Fruit fly (Drosophila melanogaster): Measurements from ENCODE around the gene CG6125.
A peak's percentile ranks its signal among the peaks of the same experiment; 100 is the strongest.

Gene CG6125

DNA sequence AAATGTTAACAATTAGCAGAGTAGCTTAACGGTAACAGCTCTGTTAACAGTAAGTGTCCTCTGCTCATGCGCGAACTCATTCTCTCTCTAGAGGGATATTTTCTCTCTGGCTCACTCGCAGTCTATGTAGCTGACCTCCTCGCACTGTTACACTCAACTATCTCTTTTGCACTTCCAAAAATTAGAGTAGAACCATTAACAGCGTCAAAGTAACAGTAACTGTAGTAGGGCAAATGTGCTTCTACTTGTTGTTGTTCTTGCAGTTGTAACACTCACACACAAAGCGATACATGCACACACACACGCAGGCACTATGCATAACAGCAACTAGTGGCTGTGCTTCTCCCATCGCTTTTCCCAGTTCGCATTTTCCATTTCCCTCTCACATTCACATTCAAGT lies 27.8 kb downstream of the CG6125 start:
- no peak for TF ChIP-seq sage (GFP tag; optimal IDR thresholded peaks at IDR 0.05)
- TF ChIP-seq sv (GFP tag; optimal IDR thresholded peaks at IDR 0.05) = no peak
- TF ChIP-seq Dfd (GFP tag; optimal IDR thresholded peaks at IDR 0.05) = no peak
- TF ChIP-seq Hnf4 (GFP tag; optimal IDR thresholded peaks at IDR 0.05) = no peak
- TF ChIP-seq ey (GFP tag; optimal IDR thresholded peaks at IDR 0.05) = no peak
- TF ChIP-seq dsf (GFP tag; optimal IDR thresholded peaks at IDR 0.05; ENCODE audit: borderline replicate concordance) = no peak
- TF ChIP-seq Mio (GFP tag; optimal IDR thresholded peaks at IDR 0.05) = no peak
- TF ChIP-seq woc (GFP tag; optimal IDR thresholded peaks at IDR 0.05) = no peak
- TF ChIP-seq Sp1 (GFP tag; optimal IDR thresholded peaks at IDR 0.05) = no peak
- no peak for TF ChIP-seq Hr78 (GFP tag; optimal IDR thresholded peaks at IDR 0.05)
- TF ChIP-seq tai (GFP tag; optimal IDR thresholded peaks at IDR 0.05) = no peak
- TF ChIP-seq h (GFP tag; optimal IDR thresholded peaks at IDR 0.05) = no peak
- TF ChIP-seq GATAd (GFP tag; optimal IDR thresholded peaks at IDR 0.05) = no peak
- TF ChIP-seq fru (GFP tag; optimal IDR thresholded peaks at IDR 0.05) = no peak
- no peak for TF ChIP-seq Abd-B (GFP tag; optimal IDR thresholded peaks at IDR 0.05)
- TF ChIP-seq Rel (GFP tag; optimal IDR thresholded peaks at IDR 0.05) = no peak
- TF ChIP-seq Rel (tag; optimal IDR thresholded peaks at IDR 0.05) = no peak

DNA sequence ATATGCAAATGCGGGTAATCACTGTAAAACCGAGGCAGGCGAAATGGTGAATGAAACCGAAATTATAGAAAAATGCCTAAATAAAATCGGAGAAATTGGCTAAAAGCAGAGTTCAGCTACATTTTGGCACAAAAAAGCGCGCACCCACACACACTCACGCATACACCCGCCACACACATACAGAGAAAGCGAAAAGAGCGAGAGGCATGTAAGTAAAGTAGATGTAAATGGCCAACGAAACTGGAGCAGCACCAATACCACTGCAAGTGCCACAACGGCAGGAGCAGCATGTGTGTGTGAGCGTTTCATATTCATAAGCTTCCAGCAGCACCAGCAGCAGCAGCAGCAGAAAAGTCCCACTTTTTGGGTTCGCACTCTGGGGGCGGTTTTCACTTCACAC lies 31.4 kb downstream of the CG6125 start:
- TF ChIP-seq psq (GFP tag; optimal IDR thresholded peaks at IDR 0.05) (no peak), tai (GFP tag; optimal IDR thresholded peaks at IDR 0.05) (no peak), jim (GFP tag; optimal IDR thresholded peaks at IDR 0.05) (no peak), Dif (GFP tag; optimal IDR thresholded peaks at IDR 0.05; ENCODE audit: partially characterized antibody) (no peak), Hr83 (GFP tag; optimal IDR thresholded peaks at IDR 0.05; ENCODE audit: poor library complexity, severe bottlenecking) (no peak), sv (GFP tag; optimal IDR thresholded peaks at IDR 0.05) (no peak), usp (GFP tag; optimal IDR thresholded peaks at IDR 0.05) (no peak), N (GFP tag; optimal IDR thresholded peaks at IDR 0.05) (no peak), rgr (GFP tag; optimal IDR thresholded peaks at IDR 0.05) (no peak)

DNA sequence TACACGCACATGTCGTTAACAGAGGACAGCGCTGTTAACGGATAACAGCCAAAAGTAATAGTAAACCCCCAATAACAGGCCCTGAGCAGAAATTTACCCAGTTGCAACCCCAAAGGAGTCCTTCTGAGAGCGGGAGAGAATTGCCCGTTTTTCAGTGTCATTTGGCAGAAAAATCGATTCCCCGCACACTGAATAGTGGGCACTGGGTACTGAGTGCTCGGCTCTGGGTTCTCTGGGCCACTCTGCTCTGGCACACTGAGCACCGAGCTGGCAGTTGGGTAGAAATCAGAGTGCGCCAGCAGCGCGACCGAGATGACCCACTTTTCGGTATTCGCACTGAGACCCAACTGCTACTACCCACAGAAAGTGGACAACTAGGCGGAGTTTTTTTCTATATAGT lies 32.5 kb downstream of the CG6125 start, which contains the start of gene Rbp:
TSS of gene Rbp (plus strand) at position 239 of the 400 bp plus-strand sequence.
- TF ChIP-seq Dif (GFP tag; optimal IDR thresholded peaks at IDR 0.05; ENCODE audit: partially characterized antibody) (peak; percentile 21), psq (GFP tag; optimal IDR thresholded peaks at IDR 0.05) (no peak), CG9705 (GFP tag; optimal IDR thresholded peaks at IDR 0.05) (no peak)

DNA sequence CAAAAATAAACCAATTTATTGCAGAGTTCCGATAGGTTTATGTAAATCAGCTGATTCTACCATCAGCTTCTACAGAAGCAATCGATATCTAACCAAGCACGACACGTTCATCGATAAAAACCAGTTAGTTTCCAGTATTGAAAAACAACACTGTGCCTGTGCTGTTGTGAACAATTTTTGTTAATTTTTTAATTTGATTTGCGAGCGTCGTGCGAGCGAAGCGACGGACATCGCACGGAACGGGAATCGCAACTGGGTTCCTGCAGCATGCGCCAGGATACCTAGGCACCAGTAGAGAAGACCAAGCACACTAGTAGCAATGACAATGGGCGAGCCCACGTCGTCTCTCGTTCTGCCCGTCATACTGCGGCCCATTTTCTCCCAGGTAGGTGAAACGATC lies 35.0 kb downstream of the CG6125 start, which contains the start of the genes Ccm3 and CG6136:
TSS of gene Ccm3 (plus strand) at position 125 of the 400 bp plus-strand sequence.
TSS of gene CG6136 (minus strand) at position 380 of the 400 bp plus-strand sequence.
- TF ChIP-seq h (GFP tag; optimal IDR thresholded peaks at IDR 0.05) = peak; percentile 76
- peak; percentile 20 for TF ChIP-seq CG9705 (GFP tag; optimal IDR thresholded peaks at IDR 0.05)
- TF ChIP-seq Hr78 (GFP tag; optimal IDR thresholded peaks at IDR 0.05) = no peak
- peak in 1 of 2 experiments; percentile 48 for TF ChIP-seq foxo (GFP tag; optimal IDR thresholded peaks at IDR 0.05)
- TF ChIP-seq brk (GFP tag; optimal IDR thresholded peaks at IDR 0.05) = no peak
- TF ChIP-seq Rel (GFP tag; optimal IDR thresholded peaks at IDR 0.05) = no peak
- TF ChIP-seq Rel (tag; optimal IDR thresholded peaks at IDR 0.05) = peak; percentile 40
- TF ChIP-seq usp (GFP tag; optimal IDR thresholded peaks at IDR 0.05) = no peak
- TF ChIP-seq N (GFP tag; optimal IDR thresholded peaks at IDR 0.05) = no peak
- TF ChIP-seq Myc (optimal IDR thresholded peaks at IDR 0.05) = no peak
- no peak for TF ChIP-seq sage (GFP tag; optimal IDR thresholded peaks at IDR 0.05)
- no peak for TF ChIP-seq Dif (GFP tag; optimal IDR thresholded peaks at IDR 0.05; ENCODE audit: partially characterized antibody)
- peak; percentile 5 for TF ChIP-seq ey (GFP tag; optimal IDR thresholded peaks at IDR 0.05)
- peak; percentile 71 for TF ChIP-seq br (GFP tag; optimal IDR thresholded peaks at IDR 0.05)
- no peak for TF ChIP-seq Jra (GFP tag; optimal IDR thresholded peaks at IDR 0.05)
- peak; percentile 44 for TF ChIP-seq HLH106 (tag; optimal IDR thresholded peaks at IDR 0.05)
- TF ChIP-seq Hr83 (GFP tag; optimal IDR thresholded peaks at IDR 0.05; ENCODE audit: poor library complexity, severe bottlenecking) = peak; percentile 81
- no peak for TF ChIP-seq lola (GFP tag; optimal IDR thresholded peaks at IDR 0.05)
- TF ChIP-seq psq (GFP tag; optimal IDR thresholded peaks at IDR 0.05) = peak; percentile 18
- no peak for TF ChIP-seq sv (GFP tag; optimal IDR thresholded peaks at IDR 0.05)
- TF ChIP-seq Sp1 (GFP tag; optimal IDR thresholded peaks at IDR 0.05) = peak; percentile 54
- no peak for TF ChIP-seq CG32264 (GFP tag; optimal IDR thresholded peaks at IDR 0.05)
- TF ChIP-seq rgr (GFP tag; optimal IDR thresholded peaks at IDR 0.05) = peak; percentile 68
- TF ChIP-seq OdsH (GFP tag; optimal IDR thresholded peaks at IDR 0.05) = peak; percentile 36
- no peak for TF ChIP-seq Vsx2 (GFP tag; optimal IDR thresholded peaks at IDR 0.05; ENCODE audit: partially characterized antibody)
- no peak for TF ChIP-seq CrebA (GFP tag; optimal IDR thresholded peaks at IDR 0.05; ENCODE audit: borderline replicate concordance)
- TF ChIP-seq fru (GFP tag; optimal IDR thresholded peaks at IDR 0.05) = peak; percentile 50
- TF ChIP-seq dsf (GFP tag; optimal IDR thresholded peaks at IDR 0.05; ENCODE audit: borderline replicate concordance) = no peak
- no peak for TF ChIP-seq pan (optimal IDR thresholded peaks at IDR 0.05)
- no peak for TF ChIP-seq GATAd (GFP tag; optimal IDR thresholded peaks at IDR 0.05)
- peak; percentile 4 for TF ChIP-seq Mio (GFP tag; optimal IDR thresholded peaks at IDR 0.05)
- no peak for TF ChIP-seq Dfd (GFP tag; optimal IDR thresholded peaks at IDR 0.05)
- TF ChIP-seq Abd-B (GFP tag; optimal IDR thresholded peaks at IDR 0.05) = no peak
- no peak for TF ChIP-seq tai (GFP tag; optimal IDR thresholded peaks at IDR 0.05)

Measured in whole organism, wandering third instar larva.